Fruit fly (Drosophila melanogaster): ENCODE data around the gene CG14073.

CG14073 gene

dm6 chr3L:18867521-18867920 is 47.0 kb upstream of the CG14073 start, which contains the start of gene Dysb (continued):
- TF ChIP-seq ara (GFP tag; IDR thresholded peaks at IDR 0.05) (peak; percentile 88), nau (GFP tag; optimal IDR thresholded peaks at IDR 0.05) (peak; percentile 76), dati (GFP tag; IDR thresholded peaks at IDR 0.05) (peak; percentile 81), en (GFP tag; optimal IDR thresholded peaks at IDR 0.05) (no peak), Atf6 (GFP tag; IDR thresholded peaks at IDR 0.05) (peak; percentile 93), CG12659 (GFP tag; optimal IDR thresholded peaks at IDR 0.05) (peak; percentile 91), shn (GFP tag; optimal IDR thresholded peaks at IDR 0.05) (peak; percentile 26), CG3281 (GFP tag; optimal IDR thresholded peaks at IDR 0.05) (peak; percentile 82), CG17359 (tag; optimal IDR thresholded peaks at IDR 0.05) (peak; percentile 94), Bdp1 (GFP tag; optimal IDR thresholded peaks at IDR 0.05) (peak; percentile 49), Hmx (GFP tag; optimal IDR thresholded peaks at IDR 0.05) (peak; percentile 23), trh (GFP tag; optimal IDR thresholded peaks at IDR 0.05) (peak; percentile 17), Asciz (GFP tag; optimal IDR thresholded peaks at IDR 0.05) (peak; percentile 91), CG8359 (GFP tag; optimal IDR thresholded peaks at IDR 0.05; ENCODE audit: borderline replicate concordance) (peak; percentile 14), ranshi (GFP tag; IDR thresholded peaks at IDR 0.05) (peak; percentile 81), stwl (tag; optimal IDR thresholded peaks at IDR 0.05) (peak; percentile 37), CG6689 (GFP tag; IDR thresholded peaks at IDR 0.05) (peak; percentile 86), CG14860 (GFP tag; IDR thresholded peaks at IDR 0.05; ENCODE audit: partially characterized antibody) (no peak), CG18476 (GFP tag; optimal IDR thresholded peaks at IDR 0.05) (peak; percentile 72), gce (GFP tag; IDR thresholded peaks at IDR 0.05) (peak; percentile 90), CG10462 (GFP tag; optimal IDR thresholded peaks at IDR 0.05) (peak; percentile 45), pum (GFP tag; optimal IDR thresholded peaks at IDR 0.05) (peak; percentile 40), Doc3 (GFP tag; IDR thresholded peaks at IDR 0.05; ENCODE audit: partially characterized antibody) (peak; percentile 11; the same call in 1 of the 3 replicates), stc (GFP tag; IDR thresholded peaks at IDR 0.05) (peak; percentile 89), CG1647 (GFP tag; optimal IDR thresholded peaks at IDR 0.05) (no peak), luna (GFP tag; optimal IDR thresholded peaks at IDR 0.05) (peak; percentile 22), repo (GFP tag; optimal IDR thresholded peaks at IDR 0.05) (no peak), CG7372 (GFP tag; IDR thresholded peaks at IDR 0.05) (peak; percentile 83), CG5953 (GFP tag; IDR thresholded peaks at IDR 0.05) (peak; percentile 91), gfzf (GFP tag; optimal IDR thresholded peaks at IDR 0.05) (no peak), sob (GFP tag; IDR thresholded peaks at IDR 0.05) (peak; percentile 91), CG10274 (GFP tag; optimal IDR thresholded peaks at IDR 0.05) (peak; percentile 50), CG3407 (GFP tag; optimal IDR thresholded peaks at IDR 0.05) (peak; percentile 75), CG3065 (GFP tag; optimal IDR thresholded peaks at IDR 0.05) (no peak), az2 (GFP tag; optimal IDR thresholded peaks at IDR 0.05) (peak; percentile 88), CG18619 (GFP tag; optimal IDR thresholded peaks at IDR 0.05) (peak; percentile 84), chif (GFP tag; optimal IDR thresholded peaks at IDR 0.05) (peak; percentile 30 to 46), Ets97D (GFP tag; optimal IDR thresholded peaks at IDR 0.05) (peak; percentile 33), CG34224 (GFP tag; IDR thresholded peaks at IDR 0.05; ENCODE audit: partially characterized antibody) (peak; percentile 53), CG10959 (GFP tag; IDR thresholded peaks at IDR 0.05) (no peak; the same call in 1 of the 2 replicates), CG12299 (tag; optimal IDR thresholded peaks at IDR 0.05) (peak; percentile 86), Awh (GFP tag; IDR thresholded peaks at IDR 0.05) (peak; percentile 93; the same call in 1 of the 2 replicates), cg (GFP tag; optimal IDR thresholded peaks at IDR 0.05) (no peak), CG32532 (GFP tag; IDR thresholded peaks at IDR 0.05) (peak; percentile 97), CG4360 (GFP tag; IDR thresholded peaks at IDR 0.05) (no peak; the same call in 1 of the 2 replicates), Gsc (GFP tag; IDR thresholded peaks at IDR 0.05) (no peak), CG17912 (GFP tag; optimal IDR thresholded peaks at IDR 0.05) (peak; percentile 27), CG2678 (tag; optimal IDR thresholded peaks at IDR 0.05) (peak; percentile 90), unpg (GFP tag; optimal IDR thresholded peaks at IDR 0.05) (peak; percentile 92), Hr3 (GFP tag; optimal IDR thresholded peaks at IDR 0.05) (peak; percentile 83), sisA (GFP tag; IDR thresholded peaks at IDR 0.05) (peak; percentile 85)

Measured in whole organism, embryonic.